Fruit fly (Drosophila melanogaster) whole organism, larva: ENCODE data around the gene TwdlH.

Source experiments
- noc ChIP-seq: fragments of 200-800 bp; sonication (Bioruptor generic); optimal IDR thresholded peaks from 3 replicates; lab custom pipeline; 2019; ENCODE audit warnings: missing biosample characterization, mild to moderate bottlenecking, missing genetic modification characterization, moderate library complexity

TwdlH gene

dm6 chr3R:26633432-26633831, at the start of gene TwdlH:
TSS of gene TwdlH (plus strand) at chr3R:26633732.
- TF ChIP-seq noc = no peak

- TF ChIP-seq noc = no peak
Observed at dm6 chr3R:26588158-26588584, 45.4 kb upstream of the TwdlH start.

- TF ChIP-seq noc = no peak
Observed at dm6 chr3R:26593847-26594542, 39.5 kb upstream of the TwdlH start.

- TF ChIP-seq noc = no peak
Observed at dm6 chr3R:26606498-26606897, 27.0 kb upstream of the TwdlH start.

dm6 chr3R:26615428-26615827, 18.1 kb upstream of the TwdlH start:
- no peak for TF ChIP-seq noc

dm6 chr3R:26618818-26619217, 14.7 kb upstream of the TwdlH start, which contains the start of gene TwdlM:
TSS of gene TwdlM (plus strand) at chr3R:26619118.
- no peak for TF ChIP-seq noc

- no peak for TF ChIP-seq noc
Observed at dm6 chr3R:26621314-26621813, 12.2 kb upstream of the TwdlH start, which contains the start of gene TwdlP. TSS of gene TwdlP (minus strand) at chr3R:26621364.

- TF ChIP-seq noc = no peak
Observed at dm6 chr3R:26623493-26623956, 10.0 kb upstream of the TwdlH start, which contains the start of gene TwdlB. TSS of gene TwdlB (minus strand) at chr3R:26623543.

- TF ChIP-seq noc = no peak
Observed at dm6 chr3R:26625552-26625951, 8.0 kb upstream of the TwdlH start, which contains the start of gene TwdlL. TSS of gene TwdlL (minus strand) at chr3R:26625652.

- TF ChIP-seq noc = no peak
Observed at dm6 chr3R:26626638-26627037, 6.9 kb upstream of the TwdlH start, which contains the start of gene TwdlO. TSS of gene TwdlO (minus strand) at chr3R:26626738.

- no peak for TF ChIP-seq noc
Observed at dm6 chr3R:26628624-26629023, 4.9 kb upstream of the TwdlH start, which contains the start of gene TwdlK. TSS of gene TwdlK (minus strand) at chr3R:26628724.

- no peak for TF ChIP-seq noc
Observed at dm6 chr3R:26629618-26630017, 3.9 kb upstream of the TwdlH start, which contains the start of gene TwdlJ. TSS of gene TwdlJ (plus strand) at chr3R:26629918.

dm6 chr3R:26631334-26631919, 2.1 kb upstream of the TwdlH start, which contains the start of gene TwdlN:
TSS of gene TwdlN (plus strand) at chr3R:26631869.
- TF ChIP-seq noc = no peak

- TF ChIP-seq noc = no peak
Observed at dm6 chr3R:26633010-26633409, 522 bp upstream of the TwdlH start.

- TF ChIP-seq noc = no peak
Observed at dm6 chr3R:26634585-26634984, 1.1 kb downstream of the TwdlH start, which contains the start of gene TwdlR. TSS of gene TwdlR (plus strand) at chr3R:26634885.

- no peak for TF ChIP-seq noc
Observed at dm6 chr3R:26636388-26636787, 2.9 kb downstream of the TwdlH start, which contains the start of gene TwdlS. TSS of gene TwdlS (plus strand) at chr3R:26636688.

- no peak for TF ChIP-seq noc
Observed at dm6 chr3R:26639503-26640075, 6.1 kb downstream of the TwdlH start, which contains the start of gene TwdlD. TSS of gene TwdlD (plus strand) at chr3R:26640025.
